Fruit fly (Drosophila melanogaster) S2 (cell line): Measurements from ENCODE around the gene CG5188.

Experiments
- CG8478 ChIP-seq: fragments of >200 bp; optimal IDR thresholded peaks from 2 replicates; lab custom pipeline; 2018
- CTCF ChIP-seq, 2 experiments: fragments of >200 bp; optimal IDR thresholded peaks; 2 replicates each; lab custom pipeline; 2018

- TF ChIP-seq CG8478 (lab: Kevin White, UChicago) (no peak), CTCF (optimal IDR thresholded peaks at IDR 0.05; lab: Kevin White, UChicago) (no peak)
Measured at dm6 chr2L:10472257-10472656, 43.6 kb downstream of the CG5188 start.
